Fruit fly (Drosophila melanogaster) whole organism, embryonic: ENCODE data around the gene CG32121.

Experiments
- CG10267 ChIP-seq: fragments of 200-800 bp; sonication (Bioruptor generic); optimal IDR thresholded peaks from 2 replicates; lab custom pipeline; 2018; ENCODE audit warnings: missing biosample characterization, mild to moderate bottlenecking, missing genetic modification characterization, moderate library complexity
- CG10979 ChIP-seq: fragments of 200-800 bp; sonication (Bioruptor generic); optimal IDR thresholded peaks from 2 replicates; lab custom pipeline; 2018; ENCODE audit warnings: missing biosample characterization, mild to moderate bottlenecking, missing genetic modification characterization, moderate library complexity
- CG11093 ChIP-seq: fragments of 200-800 bp; sonication (Bioruptor generic); IDR thresholded peaks from 3 replicates; pipeline ENCODE4 v1.3.6; 2022; ENCODE audit warnings: missing biosample characterization, missing genetic modification characterization
- CG11504 ChIP-seq: fragments of 200-800 bp; sonication (Bioruptor generic); optimal IDR thresholded peaks from 3 replicates; lab custom pipeline; 2019; ENCODE audit warnings: missing biosample characterization, mild to moderate bottlenecking, missing genetic modification characterization, moderate library complexity
- CG12236 ChIP-seq: fragments of 200-800 bp; sonication (Bioruptor generic); optimal IDR thresholded peaks from 2 replicates; lab custom pipeline; 2016; ENCODE audit warnings: missing biosample characterization, missing genetic modification characterization
- CG12391 ChIP-seq: fragments of 200-800 bp; sonication (Bioruptor generic); optimal IDR thresholded peaks from 3 replicates; lab custom pipeline; 2018; ENCODE audit warnings: missing biosample characterization, mild to moderate bottlenecking, missing genetic modification characterization, moderate library complexity
- CG14050 ChIP-seq: fragments of 200-800 bp; sonication (Bioruptor generic); IDR thresholded peaks from 3 replicates; pipeline ENCODE4 v1.3.6; 2022; ENCODE audit warnings: missing biosample characterization, missing genetic modification characterization
- CG14667 ChIP-seq: fragments of 200-800 bp; sonication (Bioruptor generic); IDR thresholded peaks from 2 replicates; pipeline ENCODE4 v1.3.6; 2022; ENCODE audit warnings: missing biosample characterization, missing genetic modification characterization
- CG15073 ChIP-seq: fragments of 200-800 bp; sonication (Bioruptor generic); optimal IDR thresholded peaks from 2 replicates; lab custom pipeline; 2016; ENCODE audit warnings: missing biosample characterization, missing genetic modification characterization
- CG16815 ChIP-seq: fragments of 200-800 bp; sonication (Bioruptor generic); optimal IDR thresholded peaks from 3 replicates; lab custom pipeline; 2017; ENCODE audit warnings: missing biosample characterization, mild to moderate bottlenecking, missing genetic modification characterization
- CG17328 ChIP-seq: fragments of 200-800 bp; sonication (Bioruptor generic); IDR thresholded peaks from 2 replicates; pipeline ENCODE4 v1.3.6; 2022; ENCODE audit warnings: missing biosample characterization, missing genetic modification characterization
- CG18476 ChIP-seq: fragments of 200-800 bp; sonication (Bioruptor generic); optimal IDR thresholded peaks from 2 replicates; lab custom pipeline; 2016; ENCODE audit warnings: missing biosample characterization, mild to moderate bottlenecking, missing genetic modification characterization
- CG18599 ChIP-seq: fragments of 200-800 bp; sonication (Bioruptor generic); optimal IDR thresholded peaks from 3 replicates; lab custom pipeline; 2017; ENCODE audit warnings: missing biosample characterization, missing genetic modification characterization, mild to moderate bottlenecking, moderate library complexity, missing genetic modification reagents
- CG31224 ChIP-seq: fragments of 200-800 bp; sonication (Bioruptor generic); IDR thresholded peaks from 2 replicates; pipeline ENCODE4 v1.3.6; 2022; ENCODE audit warnings: missing biosample characterization, missing genetic modification characterization
- CG32532 ChIP-seq: fragments of 200-800 bp; sonication (Bioruptor generic); IDR thresholded peaks from 2 replicates; pipeline ENCODE4 v1.3.6; 2022; ENCODE audit warnings: missing biosample characterization, missing genetic modification characterization
- CG32772 ChIP-seq: fragments of 200-800 bp; sonication (Bioruptor generic); IDR thresholded peaks from 2 replicates; pipeline ENCODE4 v1.3.6; 2022; ENCODE audit warnings: missing biosample characterization, missing genetic modification characterization
- CG4820 ChIP-seq: fragments of 200-800 bp; sonication (Bioruptor generic); optimal IDR thresholded peaks from 3 replicates; lab custom pipeline; 2016; ENCODE audit warnings: missing biosample characterization, missing genetic modification characterization
- CG6272 ChIP-seq: fragments of 200-800 bp; sonication (Bioruptor generic); IDR thresholded peaks from 2 replicates; pipeline ENCODE4 v1.3.6; 2022; ENCODE audit warnings: missing biosample characterization, missing genetic modification characterization
- CG6683 ChIP-seq: fragments of 200-800 bp; sonication (Bioruptor generic); optimal IDR thresholded peaks from 2 replicates; lab custom pipeline; 2017; ENCODE audit warnings: missing biosample characterization, mild to moderate bottlenecking, missing genetic modification characterization, missing genetic modification reagents
- CG7839 ChIP-seq: fragments of 200-800 bp; sonication (Bioruptor generic); optimal IDR thresholded peaks from 3 replicates; lab custom pipeline; 2018; ENCODE audit warnings: missing biosample characterization, mild to moderate bottlenecking, missing genetic modification characterization, moderate library complexity
- CG8281 ChIP-seq: fragments of 200-800 bp; sonication (Bioruptor generic); optimal IDR thresholded peaks from 2 replicates; lab custom pipeline; 2018; ENCODE audit warnings: missing biosample characterization, mild to moderate bottlenecking, missing genetic modification characterization, moderate library complexity
- CG9215 ChIP-seq: fragments of 200-800 bp; sonication (Bioruptor generic); IDR thresholded peaks from 2 replicates; pipeline ENCODE4 v1.3.6; 2022; ENCODE audit warnings: missing biosample characterization, missing genetic modification characterization
- CG9437 ChIP-seq: fragments of 200-800 bp; sonication (Bioruptor generic); optimal IDR thresholded peaks from 2 replicates; lab custom pipeline; 2018; ENCODE audit warnings: missing biosample characterization, mild to moderate bottlenecking, missing genetic modification characterization
- CoRest ChIP-seq: fragments of 200-800 bp; sonication (Bioruptor generic); optimal IDR thresholded peaks from 3 replicates; lab custom pipeline; 2018; ENCODE audit warnings: missing biosample characterization, mild to moderate bottlenecking, missing genetic modification characterization, moderate library complexity
- Dip2 ChIP-seq: fragments of 200-800 bp; sonication (Bioruptor generic); IDR thresholded peaks from 2 replicates; pipeline ENCODE4 v1.3.6; 2022; ENCODE audit warnings: missing biosample characterization, missing genetic modification characterization
- Hr51 ChIP-seq, 2 experiments: fragments of 200-800 bp; sonication (Bioruptor generic); optimal IDR thresholded peaks; 2 replicates in 1 of 2; 3 replicates in 1 of 2; lab custom pipeline; 2016 to 2018; ENCODE audit warnings: missing biosample characterization in 2 of 2, missing genetic modification characterization in 2 of 2, mild to moderate bottlenecking in 1 of 2, moderate library complexity in 1 of 2
- Hsf ChIP-seq: fragments of 200-800 bp; sonication (Bioruptor generic); optimal IDR thresholded peaks from 3 replicates; lab custom pipeline; 2016; ENCODE audit warnings: missing biosample characterization, missing genetic modification characterization
- Lim3 ChIP-seq: fragments of 200-800 bp; sonication (Bioruptor generic); IDR thresholded peaks from 2 replicates; pipeline ENCODE4 v1.3.6; 2022; ENCODE audit warnings: missing biosample characterization, missing genetic modification characterization
- Med ChIP-seq: fragments of 200-800 bp; sonication (Bioruptor generic); peaks from one replicate; lab custom pipeline; 2016; ENCODE audit warnings: missing biosample characterization, missing genetic modification characterization, mild to moderate bottlenecking, inconsistent platforms, moderate library complexity
- Nf-YB ChIP-seq: fragments of 200-800 bp; sonication (Bioruptor generic); optimal IDR thresholded peaks from 3 replicates; lab custom pipeline; 2019; ENCODE audit warnings: missing biosample characterization, mild to moderate bottlenecking, missing genetic modification characterization, moderate library complexity
- Optix ChIP-seq: fragments of 200-800 bp; sonication (Bioruptor generic); IDR thresholded peaks from 3 replicates; pipeline ENCODE4 v1.3.6; 2022; ENCODE audit warnings: missing biosample characterization, missing genetic modification characterization
- Pdp1 ChIP-seq, 2 experiments: fragments of 200-800 bp; sonication (Bioruptor generic); optimal IDR thresholded peaks; 3 replicates each; lab custom pipeline; 2016; ENCODE audit warnings: missing biosample characterization in 2 of 2, missing genetic modification characterization in 2 of 2, mild to moderate bottlenecking in 1 of 2, moderate library complexity in 1 of 2
- Six4 ChIP-seq: fragments of 200-800 bp; sonication (Bioruptor generic); optimal IDR thresholded peaks from 2 replicates; lab custom pipeline; 2016; ENCODE audit warnings: missing biosample characterization, missing genetic modification characterization
- Taf1 ChIP-seq: fragments of 200-800 bp; sonication (Bioruptor generic); IDR thresholded peaks from 2 replicates; pipeline ENCODE4 v1.3.6; 2022; ENCODE audit warnings: missing biosample characterization, missing genetic modification characterization
- Xbp1 ChIP-seq: fragments of 200-800 bp; sonication (Bioruptor generic); optimal IDR thresholded peaks from 3 replicates; lab custom pipeline; 2016; ENCODE audit warnings: missing biosample characterization, mild to moderate bottlenecking, missing genetic modification characterization
- bcd ChIP-seq: fragments of 200-800 bp; sonication (Bioruptor generic); optimal IDR thresholded peaks from 2 replicates; lab custom pipeline; 2017; ENCODE audit warnings: missing biosample characterization, mild to moderate bottlenecking, missing genetic modification characterization
- chif ChIP-seq, 2 experiments: fragments of 200-800 bp; sonication (Bioruptor generic); optimal IDR thresholded peaks; 3 replicates each; lab custom pipeline; 2016; ENCODE audit warnings: missing biosample characterization in 2 of 2, missing genetic modification characterization in 2 of 2
- ci ChIP-seq: fragments of 200-800 bp; sonication (Bioruptor generic); IDR thresholded peaks from 3 replicates; pipeline ENCODE4 v1.3.6; 2022; ENCODE audit warnings: missing biosample characterization, missing genetic modification characterization
- dmrt99B ChIP-seq: fragments of 200-800 bp; sonication (Bioruptor generic); optimal IDR thresholded peaks from 2 replicates; lab custom pipeline; 2018; ENCODE audit warnings: missing biosample characterization, mild to moderate bottlenecking, missing genetic modification characterization, moderate library complexity
- insv ChIP-seq, 2 experiments: fragments of 200-800 bp; sonication (Bioruptor generic); optimal IDR thresholded peaks; 3 replicates each; lab custom pipeline; 2016 to 2018; ENCODE audit warnings: missing biosample characterization in 2 of 2, missing genetic modification characterization in 2 of 2
- kni ChIP-seq: fragments of 200-800 bp; sonication (Bioruptor generic); optimal IDR thresholded peaks from 3 replicates; lab custom pipeline; 2017; ENCODE audit warnings: mild to moderate bottlenecking, missing biosample characterization, missing genetic modification reagents, missing genetic modification characterization
- pho ChIP-seq: fragments of 200-800 bp; sonication (Bioruptor generic); optimal IDR thresholded peaks from 2 replicates; lab custom pipeline; 2016; ENCODE audit warnings: missing biosample characterization, missing genetic modification characterization
- row ChIP-seq: fragments of 200-800 bp; sonication (Bioruptor generic); IDR thresholded peaks from 3 replicates; pipeline ENCODE4 v1.3.6; 2022; ENCODE audit warnings: missing biosample characterization, missing genetic modification characterization
- seq ChIP-seq: fragments of 200-800 bp; sonication (Bioruptor generic); IDR thresholded peaks from 2 replicates; pipeline ENCODE4 v1.3.6; 2022; ENCODE audit warnings: missing biosample characterization, missing genetic modification characterization
- slp2 ChIP-seq: fragments of 200-800 bp; sonication (Bioruptor generic); optimal IDR thresholded peaks from 2 replicates; lab custom pipeline; 2016; ENCODE audit warnings: missing biosample characterization, missing genetic modification characterization
- stc ChIP-seq: fragments of 200-800 bp; sonication (Bioruptor generic); IDR thresholded peaks from 2 replicates; pipeline ENCODE4 v1.3.6; 2022; ENCODE audit warnings: missing biosample characterization, missing genetic modification characterization
- unc-4 ChIP-seq: fragments of 200-800 bp; sonication (Bioruptor generic); IDR thresholded peaks from 2 replicates; pipeline ENCODE4 v1.3.6; 2022; ENCODE audit warnings: missing biosample characterization, missing genetic modification characterization; ENCODE audit not compliant: partially characterized antibody
- vnd ChIP-seq: fragments of 200-800 bp; sonication (Bioruptor generic); IDR thresholded peaks from 3 replicates; pipeline ENCODE4 v1.3.6; 2022; ENCODE audit warnings: missing biosample characterization, missing genetic modification characterization; ENCODE audit not compliant: partially characterized antibody

The CG32121 gene

dm6 chr3L:13451562-13451961 lies 29.4 kb upstream of the CG32121 start (continued):
- TF ChIP-seq Pdp1 (GFP tag; optimal IDR thresholded peaks at IDR 0.05; lab: Kevin White, UChicago) (peak in 1 of 2 experiments; percentile 81), insv (GFP tag; optimal IDR thresholded peaks at IDR 0.05; lab: Kevin White, UChicago) (peak; percentile 4 to 90), Med (GFP tag; lab: Kevin White, UChicago) (peak; percentile 70), Xbp1 (GFP tag; lab: Kevin White, UChicago) (peak; percentile 1), pho (no peak), dmrt99B (peak; percentile 42), CG7839 (tag; lab: Kevin White, UChicago) (peak; percentile 33), CoRest (tag; lab: Kevin White, UChicago) (peak; percentile 6), CG18599 (GFP tag; lab: Kevin White, UChicago) (peak; percentile 15), Hr51 (GFP tag; optimal IDR thresholded peaks at IDR 0.05; lab: Kevin White, UChicago) (peak in 1 of 2 experiments; percentile 33), unc-4 (GFP tag; lab: Robert Waterston, UW) (no peak), CG11504 (tag; lab: Kevin White, UChicago) (peak; percentile 45), kni (GFP tag; lab: Kevin White, UChicago) (no peak), Hsf (GFP tag; lab: Kevin White, UChicago) (peak; percentile 10)

- TF ChIP-seq Six4 (GFP tag; lab: Kevin White, UChicago) (peak; percentile 42), CG9215 (GFP tag; lab: Robert Waterston, UW) (peak; percentile 61), CG10979 (tag; lab: Kevin White, UChicago) (peak; percentile 31), stc (GFP tag; lab: Robert Waterston, UW) (peak; percentile 41), CG14050 (GFP tag; lab: Robert Waterston, UW) (peak; percentile 63; the same call in 2 of the 3 replicates), Lim3 (GFP tag; lab: Robert Waterston, UW) (0 out of 2 replicates have a peak, but pooled peaks have one; percentile 29), seq (peak; percentile 36; the same call in 1 of the 2 replicates), ci (GFP tag; lab: Robert Waterston, UW) (peak; percentile 83), row (GFP tag; lab: Robert Waterston, UW) (peak; percentile 64), CG14667 (GFP tag; lab: Robert Waterston, UW) (peak; percentile 45), Taf1 (GFP tag; lab: Robert Waterston, UW) (peak; percentile 54; the same call in 1 of the 2 replicates), Dip2 (GFP tag; lab: Robert Waterston, UW) (no peak), chif (GFP tag; optimal IDR thresholded peaks at IDR 0.05; lab: Kevin White, UChicago) (no peak), CG32772 (GFP tag; lab: Robert Waterston, UW) (peak; percentile 75), vnd (GFP tag; lab: Robert Waterston, UW) (no peak), CG6272 (peak; percentile 69; the same call in 1 of the 2 replicates), CG16815 (no peak), CG4820 (GFP tag; lab: Kevin White, UChicago) (peak; percentile 62), CG17328 (GFP tag; lab: Robert Waterston, UW) (peak; percentile 62), CG11093 (GFP tag; lab: Robert Waterston, UW) (peak; percentile 42; the same call in 2 of the 3 replicates), CG32532 (GFP tag; lab: Robert Waterston, UW) (peak; percentile 85), Nf-YB (GFP tag; lab: Kevin White, UChicago) (no peak), CG10267 (tag; lab: Kevin White, UChicago) (peak; percentile 72), bcd (GFP tag; lab: Kevin White, UChicago) (peak; percentile 71), CG6683 (GFP tag; lab: Kevin White, UChicago) (peak; percentile 43), CG12391 (tag; lab: Kevin White, UChicago) (peak; percentile 32), CG12236 (GFP tag; lab: Kevin White, UChicago) (no peak), CG31224 (GFP tag; lab: Robert Waterston, UW) (peak; percentile 44; the same call in 1 of the 2 replicates), Optix (GFP tag; lab: Robert Waterston, UW) (peak; percentile 78), CG9437 (GFP tag; lab: Kevin White, UChicago) (peak; percentile 6), slp2 (GFP tag; lab: Kevin White, UChicago) (no peak), CG15073 (GFP tag; lab: Kevin White, UChicago) (peak; percentile 39), CG8281 (tag; lab: Kevin White, UChicago) (no peak), CG18476 (GFP tag; lab: Kevin White, UChicago) (peak; percentile 51)
Measured at dm6 chr3L:13450177-13450793, 28.1 kb upstream of the CG32121 start, which contains the start of the genes JMJD7 and CG10738. TSS of gene JMJD7 (minus strand) at chr3L:13450283. TSS of gene CG10738 (plus strand) at chr3L:13450770.
